Fruit fly (Drosophila melanogaster) whole organism, embryonic: Measurements from ENCODE around the gene CG13247.
A peak's percentile ranks its signal among the peaks of the same experiment; 100 is the strongest.

Source experiments
- CG10147 ChIP-seq: fragments of 200-800 bp; sonication (Bioruptor generic); optimal IDR thresholded peaks from 2 replicates; lab custom pipeline; 2019; ENCODE audit warnings: missing biosample characterization, mild to moderate bottlenecking, missing genetic modification characterization, moderate library complexity
- CG10462 ChIP-seq: fragments of 200-800 bp; sonication (Bioruptor generic); optimal IDR thresholded peaks from 2 replicates; lab custom pipeline; 2016; ENCODE audit warnings: missing biosample characterization, missing genetic modification characterization
- CG10654 ChIP-seq: fragments of 200-800 bp; sonication (Bioruptor generic); optimal IDR thresholded peaks from 2 replicates; lab custom pipeline; 2016; ENCODE audit warnings: missing biosample characterization, missing genetic modification characterization
- CG11696 ChIP-seq: fragments of 200-800 bp; sonication (Bioruptor generic); IDR thresholded peaks from 2 replicates; pipeline ENCODE4 v1.3.6; 2022; ENCODE audit warnings: missing biosample characterization, missing genetic modification characterization
- CG12236 ChIP-seq: fragments of 200-800 bp; sonication (Bioruptor generic); optimal IDR thresholded peaks from 2 replicates; lab custom pipeline; 2016; ENCODE audit warnings: missing biosample characterization, missing genetic modification characterization
- CG13296 ChIP-seq: fragments of 200-800 bp; sonication (Bioruptor generic); optimal IDR thresholded peaks from 3 replicates; lab custom pipeline; 2018; ENCODE audit warnings: missing biosample characterization, mild to moderate bottlenecking, missing genetic modification characterization
- CG15479 ChIP-seq: fragments of 200-800 bp; sonication (Bioruptor generic); optimal IDR thresholded peaks from 3 replicates; lab custom pipeline; 2019; ENCODE audit warnings: missing biosample characterization, mild to moderate bottlenecking, missing genetic modification characterization, moderate library complexity
- CG30403 ChIP-seq: fragments of 200-800 bp; sonication (Bioruptor generic); optimal IDR thresholded peaks from 3 replicates; lab custom pipeline; 2016; ENCODE audit warnings: missing biosample characterization, missing genetic modification characterization
- CG3065 ChIP-seq: fragments of 200-800 bp; sonication (Bioruptor generic); optimal IDR thresholded peaks from 2 replicates; lab custom pipeline; 2016; ENCODE audit warnings: missing biosample characterization, missing genetic modification characterization
- CG34422 ChIP-seq: fragments of 200-800 bp; sonication (Bioruptor generic); IDR thresholded peaks from 3 replicates; pipeline ENCODE4 v1.3.6; 2022; ENCODE audit warnings: missing biosample characterization, missing genetic modification characterization
- CG3995 ChIP-seq: fragments of 200-800 bp; sonication (Bioruptor generic); optimal IDR thresholded peaks from 3 replicates; lab custom pipeline; 2016; ENCODE audit warnings: missing biosample characterization, missing genetic modification characterization
- CG4404 ChIP-seq: fragments of 200-800 bp; sonication (Bioruptor generic); IDR thresholded peaks from 2 replicates; pipeline ENCODE4 v1.3.6; 2022; ENCODE audit warnings: missing biosample characterization, missing genetic modification characterization
- CG6254 ChIP-seq: fragments of 200-800 bp; sonication (Bioruptor generic); optimal IDR thresholded peaks from 3 replicates; lab custom pipeline; 2017; ENCODE audit warnings: mild to moderate bottlenecking, missing biosample characterization, missing genetic modification reagents, missing genetic modification characterization
- CG7928 ChIP-seq: fragments of 200-800 bp; sonication (Bioruptor generic); optimal IDR thresholded peaks from 2 replicates; lab custom pipeline; 2017; ENCODE audit warnings: missing biosample characterization, mild to moderate bottlenecking, missing genetic modification characterization
- CG8388 ChIP-seq: fragments of 200-800 bp; sonication (Bioruptor generic); optimal IDR thresholded peaks from 2 replicates; lab custom pipeline; 2019; ENCODE audit warnings: missing biosample characterization, mild to moderate bottlenecking, missing genetic modification characterization, moderate library complexity
- CG8765 ChIP-seq: fragments of 200-800 bp; sonication (Bioruptor generic); IDR thresholded peaks from 2 replicates; pipeline ENCODE4 v1.3.6; 2022; ENCODE audit warnings: missing biosample characterization, missing genetic modification characterization
- Dbx ChIP-seq: fragments of 200-800 bp; sonication (Bioruptor generic); IDR thresholded peaks from 3 replicates; pipeline ENCODE4 v1.3.6; 2022; ENCODE audit warnings: missing biosample characterization, missing genetic modification characterization
- E2f2 ChIP-seq: fragments of 200-800 bp; sonication (Bioruptor generic); IDR thresholded peaks from 2 replicates; pipeline ENCODE4 v1.3.6; 2022; ENCODE audit warnings: missing biosample characterization, missing genetic modification characterization
- Fer2 ChIP-seq: fragments of 200-800 bp; sonication (Bioruptor generic); optimal IDR thresholded peaks from 2 replicates; lab custom pipeline; 2018; ENCODE audit warnings: missing biosample characterization, mild to moderate bottlenecking, missing genetic modification characterization, moderate library complexity
- Gsc ChIP-seq: fragments of 200-800 bp; sonication (Bioruptor generic); IDR thresholded peaks from 2 replicates; pipeline ENCODE4 v1.3.6; 2022; ENCODE audit warnings: missing biosample characterization, missing genetic modification characterization
- HLH4C ChIP-seq: fragments of 200-800 bp; sonication (Bioruptor generic); IDR thresholded peaks from 3 replicates; pipeline ENCODE4 v1.3.6; 2022; ENCODE audit warnings: missing biosample characterization, missing genetic modification characterization; ENCODE audit not compliant: partially characterized antibody
- Neu2 ChIP-seq: fragments of 200-800 bp; sonication (Bioruptor generic); optimal IDR thresholded peaks from 3 replicates; lab custom pipeline; 2016; ENCODE audit warnings: missing biosample characterization, missing genetic modification characterization, borderline replicate concordance
- Nf-YB ChIP-seq: fragments of 200-800 bp; sonication (Bioruptor generic); optimal IDR thresholded peaks from 3 replicates; lab custom pipeline; 2019; ENCODE audit warnings: missing biosample characterization, mild to moderate bottlenecking, missing genetic modification characterization, moderate library complexity
- Opbp ChIP-seq: fragments of 200-800 bp; sonication (Bioruptor generic); IDR thresholded peaks from 3 replicates; pipeline ENCODE4 v1.3.6; 2022; ENCODE audit warnings: missing biosample characterization, missing genetic modification characterization; ENCODE audit not compliant: partially characterized antibody
- Sin3A ChIP-seq: fragments of >200 bp; optimal IDR thresholded peaks from 2 replicates; lab custom pipeline; 2018
- Sry-β ChIP-seq: fragments of 200-800 bp; sonication (Bioruptor generic); optimal IDR thresholded peaks from 2 replicates; lab custom pipeline; 2018; ENCODE audit warnings: missing biosample characterization, mild to moderate bottlenecking, missing genetic modification characterization, moderate library complexity
- Sry-δ ChIP-seq: fragments of 200-800 bp; sonication (Bioruptor generic); optimal IDR thresholded peaks from 2 replicates; lab custom pipeline; 2016; ENCODE audit warnings: missing biosample characterization, missing genetic modification characterization
- Xbp1 ChIP-seq: fragments of 200-800 bp; sonication (Bioruptor generic); optimal IDR thresholded peaks from 3 replicates; lab custom pipeline; 2016; ENCODE audit warnings: missing biosample characterization, mild to moderate bottlenecking, missing genetic modification characterization
- bigmax ChIP-seq: fragments of 200-800 bp; sonication (Bioruptor generic); optimal IDR thresholded peaks from 2 replicates; lab custom pipeline; 2018; ENCODE audit warnings: missing biosample characterization, mild to moderate bottlenecking, missing genetic modification characterization
- cad ChIP-seq: fragments of >200 bp; optimal IDR thresholded peaks from 2 replicates; lab custom pipeline; 2017; ENCODE audit warnings: missing biosample characterization, missing genetic modification characterization
- cato ChIP-seq: fragments of 200-800 bp; sonication (Bioruptor generic); optimal IDR thresholded peaks from 2 replicates; lab custom pipeline; 2016; ENCODE audit warnings: missing biosample characterization, missing genetic modification characterization, borderline replicate concordance
- crc ChIP-seq: fragments of 200-800 bp; sonication (Bioruptor generic); optimal IDR thresholded peaks from 2 replicates; lab custom pipeline; 2016; ENCODE audit warnings: missing biosample characterization, missing genetic modification characterization
- danr ChIP-seq: fragments of 200-800 bp; sonication (Bioruptor generic); IDR thresholded peaks from 2 replicates; pipeline ENCODE4 v1.3.6; 2022; ENCODE audit warnings: missing biosample characterization, missing genetic modification characterization
- eve ChIP-seq, 2 experiments: fragments of >200 bp; optimal IDR thresholded peaks; 2 replicates each; lab custom pipeline; 2017; ENCODE audit warnings: missing biosample characterization in 2 of 2, missing genetic modification characterization in 2 of 2
- fd96Cb ChIP-seq: fragments of 200-800 bp; sonication (Bioruptor generic); optimal IDR thresholded peaks from 2 replicates; lab custom pipeline; 2018; ENCODE audit warnings: missing biosample characterization, mild to moderate bottlenecking, missing genetic modification characterization, moderate library complexity
- gce ChIP-seq: fragments of 200-800 bp; sonication (Bioruptor generic); IDR thresholded peaks from 3 replicates; pipeline ENCODE4 v1.3.6; 2022; ENCODE audit warnings: missing biosample characterization, missing genetic modification characterization
- gt ChIP-seq: fragments of 200-800 bp; sonication (Bioruptor generic); IDR thresholded peaks from 2 replicates; pipeline ENCODE4 v1.3.6; 2022; ENCODE audit warnings: missing biosample characterization, missing genetic modification characterization
- ind ChIP-seq: fragments of 200-800 bp; sonication (Bioruptor generic); optimal IDR thresholded peaks from 3 replicates; lab custom pipeline; 2016; ENCODE audit warnings: missing biosample characterization, missing genetic modification characterization
- jigr1 ChIP-seq: fragments of 200-800 bp; sonication (Bioruptor generic); IDR thresholded peaks from 3 replicates; pipeline ENCODE4 v1.3.6; 2022; ENCODE audit warnings: missing biosample characterization, missing genetic modification characterization
- jing ChIP-seq: fragments of 200-800 bp; sonication (Bioruptor generic); optimal IDR thresholded peaks from 2 replicates; lab custom pipeline; 2018; ENCODE audit warnings: missing biosample characterization, mild to moderate bottlenecking, missing genetic modification characterization
- ken ChIP-seq: fragments of 200-800 bp; sonication (Bioruptor generic); IDR thresholded peaks from 3 replicates; pipeline ENCODE4 v1.3.6; 2022; ENCODE audit warnings: missing biosample characterization, missing genetic modification characterization
- nerfin-2 ChIP-seq: fragments of 200-800 bp; sonication (Bioruptor generic); IDR thresholded peaks from 2 replicates; pipeline ENCODE4 v1.3.6; 2022; ENCODE audit warnings: missing biosample characterization, missing genetic modification characterization; ENCODE audit not compliant: partially characterized antibody
- oc ChIP-seq: fragments of 200-800 bp; sonication (Bioruptor generic); optimal IDR thresholded peaks from 2 replicates; lab custom pipeline; 2018; ENCODE audit warnings: missing biosample characterization, mild to moderate bottlenecking, missing genetic modification characterization, moderate library complexity
- salm ChIP-seq: fragments of 200-800 bp; sonication (Bioruptor generic); optimal IDR thresholded peaks from 2 replicates; lab custom pipeline; 2018; ENCODE audit warnings: missing biosample characterization, mild to moderate bottlenecking, missing genetic modification characterization
- slou ChIP-seq: fragments of 200-800 bp; sonication (Bioruptor generic); optimal IDR thresholded peaks from 3 replicates; lab custom pipeline; 2016; ENCODE audit warnings: missing biosample characterization, missing genetic modification characterization
- slp2 ChIP-seq: fragments of 200-800 bp; sonication (Bioruptor generic); optimal IDR thresholded peaks from 2 replicates; lab custom pipeline; 2016; ENCODE audit warnings: missing biosample characterization, missing genetic modification characterization
- unc-4 ChIP-seq: fragments of 200-800 bp; sonication (Bioruptor generic); IDR thresholded peaks from 2 replicates; pipeline ENCODE4 v1.3.6; 2022; ENCODE audit warnings: missing biosample characterization, missing genetic modification characterization; ENCODE audit not compliant: partially characterized antibody
- usp ChIP-seq: fragments of >200 bp; optimal IDR thresholded peaks from 2 replicates; lab custom pipeline; 2017; ENCODE audit warnings: missing biosample characterization, missing genetic modification characterization

CG13247 gene

DNA sequence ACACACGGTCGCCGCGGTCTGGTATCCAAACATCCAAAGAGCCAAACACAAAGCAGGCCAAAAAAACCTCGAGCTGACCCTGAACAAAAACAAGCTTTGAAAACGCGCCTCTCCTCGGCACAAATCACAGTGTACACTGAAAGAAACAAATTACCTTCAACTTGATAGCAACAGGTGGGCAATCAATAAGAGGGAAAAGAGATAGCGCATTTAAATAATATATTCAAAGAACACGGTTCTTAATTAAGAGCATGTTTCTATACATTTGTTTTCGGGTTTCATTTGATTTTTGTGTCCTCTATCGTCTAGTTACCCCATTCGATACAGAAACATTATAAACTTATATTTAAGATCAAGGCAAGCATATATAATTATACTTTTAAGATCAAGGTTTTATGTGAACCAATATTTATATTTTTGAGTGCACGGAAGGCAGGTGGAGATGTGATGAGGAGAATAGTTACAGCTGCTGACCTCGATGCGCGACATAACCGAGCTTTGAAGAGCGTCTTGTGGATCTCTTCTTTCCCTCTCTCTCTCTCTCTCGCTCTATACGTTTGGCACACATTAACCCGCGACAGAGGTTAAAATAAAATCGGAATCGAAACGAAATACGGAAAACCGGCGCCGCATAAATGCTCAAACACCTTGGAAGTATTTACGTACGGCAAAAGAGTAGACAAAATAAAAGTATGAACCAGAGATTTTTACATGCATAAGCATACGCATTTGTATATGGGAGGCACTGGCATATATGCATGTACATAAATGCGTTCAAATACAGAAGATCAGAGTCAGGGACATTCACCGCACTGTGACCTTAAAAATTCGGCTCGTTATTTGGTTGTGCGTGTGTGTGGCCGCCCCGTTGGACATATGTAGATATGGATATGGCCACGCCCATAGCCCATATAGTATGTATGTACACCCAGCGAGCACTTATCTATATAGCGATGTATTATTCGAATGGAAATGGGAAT is 28.4 kb downstream of the CG13247 start (continued):
- TF ChIP-seq usp (GFP tag; lab: Kevin White, UChicago) (no peak), CG4404 (no peak), CG8765 (GFP tag; lab: Robert Waterston, UW) (no peak), Sin3A (no peak), CG3995 (GFP tag; lab: Kevin White, UChicago) (peak; percentile 22), CG10147 (GFP tag; lab: Kevin White, UChicago) (peak; percentile 81), cad (GFP tag; lab: Kevin White, UChicago) (no peak), CG8388 (GFP tag; lab: Kevin White, UChicago) (peak; percentile 84), CG12236 (peak; percentile 45), gce (peak; percentile 51; the same call in 1 of the 3 replicates), ken (GFP tag; lab: Robert Waterston, UW) (peak; percentile 59; the same call in 2 of the 3 replicates), Xbp1 (GFP tag; lab: Kevin White, UChicago) (peak; percentile 85), CG11696 (GFP tag; lab: Robert Waterston, UW) (peak; percentile 66), CG30403 (GFP tag; lab: Kevin White, UChicago) (peak; percentile 91), CG15479 (GFP tag; lab: Kevin White, UChicago) (no peak), Nf-YB (peak; percentile 69), Neu2 (GFP tag; lab: Kevin White, UChicago) (no peak), CG7928 (GFP tag; lab: Kevin White, UChicago) (peak; percentile 51), Dbx (GFP tag; lab: Robert Waterston, UW) (peak; percentile 61; the same call in 2 of the 3 replicates)
- TF ChIP-seq, all 482 proteins: peak for 383

DNA sequence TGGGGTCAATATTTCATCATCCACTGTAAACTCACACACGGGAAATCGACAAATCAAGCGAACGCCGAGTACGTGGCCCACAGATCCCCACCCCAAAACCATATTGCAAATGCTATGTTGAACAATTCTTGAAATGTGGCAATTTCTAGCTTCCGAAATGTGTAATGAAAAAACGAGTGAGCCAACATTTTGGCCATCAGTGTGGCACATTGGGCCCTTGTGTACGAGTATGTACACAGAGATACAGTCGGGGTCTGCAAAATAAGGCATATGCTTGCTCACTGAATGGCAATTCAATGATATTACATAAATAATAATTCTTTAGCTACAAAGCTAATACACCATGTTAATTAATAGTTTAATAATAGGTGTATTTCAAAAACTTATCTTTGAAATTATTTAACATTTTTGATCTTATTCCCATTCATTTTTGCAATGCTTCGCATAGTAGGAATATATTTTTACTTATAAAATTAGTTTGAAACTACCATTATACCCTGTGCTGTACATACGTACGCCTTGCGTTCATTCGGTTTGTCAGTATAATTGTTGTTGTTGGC is 29.5 kb downstream of the CG13247 start:
- TF ChIP-seq bigmax (GFP tag; lab: Kevin White, UChicago) (no peak), CG3065 (peak; percentile 77), cato (peak; percentile 58), Sry-δ (GFP tag; lab: Kevin White, UChicago) (peak; percentile 31), Fer2 (peak; percentile 78), unc-4 (no peak), nerfin-2 (no peak), Opbp (GFP tag; lab: Robert Waterston, UW) (no peak), slou (peak; percentile 82), salm (tag; lab: Kevin White, UChicago) (peak; percentile 73), E2f2 (peak; percentile 64; the same call in 1 of the 2 replicates), CG34422 (GFP tag; lab: Robert Waterston, UW) (peak; percentile 86), crc (GFP tag; lab: Kevin White, UChicago) (peak; percentile 69), ind (GFP tag; lab: Kevin White, UChicago) (peak; percentile 88), eve (GFP tag; optimal IDR thresholded peaks at IDR 0.05; lab: Kevin White, UChicago) (peak in 1 of 2 experiments; percentile 91), gt (GFP tag; lab: Robert Waterston, UW) (peak; percentile 53; the same call in 1 of the 2 replicates), Sry-β (GFP tag; lab: Kevin White, UChicago) (no peak), Gsc (GFP tag; lab: Robert Waterston, UW) (no peak), danr (peak; percentile 62), CG13296 (GFP tag; lab: Kevin White, UChicago) (peak; percentile 92), HLH4C (GFP tag; lab: Robert Waterston, UW) (no peak), CG10462 (GFP tag; lab: Kevin White, UChicago) (peak; percentile 80), slp2 (GFP tag; lab: Kevin White, UChicago) (peak; percentile 73), CG10654 (GFP tag; lab: Kevin White, UChicago) (peak; percentile 83), fd96Cb (tag; lab: Kevin White, UChicago) (peak; percentile 84), jigr1 (GFP tag; lab: Robert Waterston, UW) (peak; percentile 58; the same call in 1 of the 3 replicates), jing (GFP tag; lab: Kevin White, UChicago) (peak; percentile 77), CG6254 (GFP tag; lab: Kevin White, UChicago) (peak; percentile 55), oc (tag; lab: Kevin White, UChicago) (peak; percentile 85)
